Worm (Caenorhabditis elegans): ENCODE measurements around the gene C34H4.2.

C34H4.2 gene

ce11 chrIV:1536316-1536715 is 17.2 kb upstream of the C34H4.2 start, which contains the start of gene K03H6.5:
K03H6.5 (minus strand) TSS chrIV:1536416.
- TF ChIP-seq ref-1 (GFP tag; conservative IDR thresholded peaks at IDR 0.05): no peak
- TF ChIP-seq tab-1 (GFP tag; IDR thresholded peaks at IDR 0.05): no peak
- no peak for TF ChIP-seq ztf-23 (GFP tag; IDR thresholded peaks at IDR 0.05)

ce11 chrIV:1547129-1547528 is 6.4 kb upstream of the C34H4.2 start:
- no peak for TF ChIP-seq flt-1 (GFP tag; IDR thresholded peaks at IDR 0.05)
- no peak for TF ChIP-seq ztf-23 (GFP tag; IDR thresholded peaks at IDR 0.05)
- TF ChIP-seq tab-1 (GFP tag; IDR thresholded peaks at IDR 0.05): no peak
- TF ChIP-seq ref-1 (GFP tag; conservative IDR thresholded peaks at IDR 0.05): no peak
- TF ChIP-seq T22C8.4 (GFP tag; IDR thresholded peaks at IDR 0.05): no peak

- no peak for TF ChIP-seq med-1 (GFP tag; optimal IDR thresholded peaks at IDR 0.05; ENCODE audit: insufficient read depth)
- no peak for TF ChIP-seq ztf-29 (GFP tag; IDR thresholded peaks at IDR 0.05)
- no peak for TF ChIP-seq klf-2 (GFP tag; conservative IDR thresholded peaks at IDR 0.05)
- no peak for TF ChIP-seq tab-1 (GFP tag; IDR thresholded peaks at IDR 0.05)
Observed at ce11 chrIV:1548457-1548861, 5.1 kb upstream of the C34H4.2 start, which contains the start of gene col-107. col-107 (plus strand) TSS chrIV:1548721.

- TF ChIP-seq med-1 (GFP tag; optimal IDR thresholded peaks at IDR 0.05; ENCODE audit: insufficient read depth) (no peak), tab-1 (GFP tag; IDR thresholded peaks at IDR 0.05) (no peak), ref-1 (GFP tag; conservative IDR thresholded peaks at IDR 0.05) (no peak)
Observed at ce11 chrIV:1549095-1550093, 4.2 kb upstream of the C34H4.2 start.

- TF ChIP-seq ztf-29 (GFP tag; IDR thresholded peaks at IDR 0.05) (no peak), ref-1 (GFP tag; conservative IDR thresholded peaks at IDR 0.05) (no peak), med-1 (GFP tag; optimal IDR thresholded peaks at IDR 0.05; ENCODE audit: insufficient read depth) (no peak), tab-1 (GFP tag; IDR thresholded peaks at IDR 0.05) (no peak), klf-2 (GFP tag; conservative IDR thresholded peaks at IDR 0.05) (no peak), flt-1 (GFP tag; IDR thresholded peaks at IDR 0.05) (no peak), T22C8.4 (GFP tag; IDR thresholded peaks at IDR 0.05) (no peak), ztf-23 (GFP tag; IDR thresholded peaks at IDR 0.05) (no peak), cog-1 (tag; optimal IDR thresholded peaks at IDR 0.05) (no peak)
Observed at ce11 chrIV:1550131-1550530, 3.4 kb upstream of the C34H4.2 start, which contains the start of gene C34H4.5. C34H4.5 (minus strand) TSS chrIV:1550231.

- no peak for TF ChIP-seq klf-2 (GFP tag; conservative IDR thresholded peaks at IDR 0.05)
- no peak for TF ChIP-seq med-1 (GFP tag; optimal IDR thresholded peaks at IDR 0.05; ENCODE audit: insufficient read depth)
- no peak for TF ChIP-seq ztf-23 (GFP tag; IDR thresholded peaks at IDR 0.05)
- no peak for TF ChIP-seq T22C8.4 (GFP tag; IDR thresholded peaks at IDR 0.05)
- TF ChIP-seq tab-1 (GFP tag; IDR thresholded peaks at IDR 0.05): no peak
- TF ChIP-seq flt-1 (GFP tag; IDR thresholded peaks at IDR 0.05): no peak
- no peak for TF ChIP-seq ztf-29 (GFP tag; IDR thresholded peaks at IDR 0.05)
- TF ChIP-seq ref-1 (GFP tag; conservative IDR thresholded peaks at IDR 0.05): no peak
- TF ChIP-seq cog-1 (tag; optimal IDR thresholded peaks at IDR 0.05): no peak
Observed at ce11 chrIV:1550578-1550977, 3.0 kb upstream of the C34H4.2 start, which contains the start of gene tag-244. tag-244 (plus strand) TSS chrIV:1550878.

ce11 chrIV:1555021-1555720 is 1.6 kb downstream of the C34H4.2 start, which contains the start of gene C34H4.1:
C34H4.1 (plus strand) TSS chrIV:1555579.
- no peak for TF ChIP-seq ztf-23 (GFP tag; IDR thresholded peaks at IDR 0.05)
- TF ChIP-seq T22C8.4 (GFP tag; IDR thresholded peaks at IDR 0.05): no peak
- TF ChIP-seq flt-1 (GFP tag; IDR thresholded peaks at IDR 0.05): no peak
- TF ChIP-seq ztf-29 (GFP tag; IDR thresholded peaks at IDR 0.05): no peak
- TF ChIP-seq cog-1 (tag; optimal IDR thresholded peaks at IDR 0.05): no peak
- no peak for TF ChIP-seq med-1 (GFP tag; optimal IDR thresholded peaks at IDR 0.05; ENCODE audit: insufficient read depth)
- no peak for TF ChIP-seq klf-2 (GFP tag; conservative IDR thresholded peaks at IDR 0.05)
- TF ChIP-seq tab-1 (GFP tag; IDR thresholded peaks at IDR 0.05): no peak
- no peak for TF ChIP-seq ref-1 (GFP tag; conservative IDR thresholded peaks at IDR 0.05)

ce11 chrIV:1559931-1560330 is 6.4 kb downstream of the C34H4.2 start, which contains the start of gene Y41D4B.17:
Y41D4B.17 (plus strand) TSS chrIV:1560104.
- TF ChIP-seq ztf-29 (GFP tag; IDR thresholded peaks at IDR 0.05) (no peak), med-1 (GFP tag; optimal IDR thresholded peaks at IDR 0.05; ENCODE audit: insufficient read depth) (no peak), klf-2 (GFP tag; conservative IDR thresholded peaks at IDR 0.05) (no peak), flt-1 (GFP tag; IDR thresholded peaks at IDR 0.05) (no peak), ztf-23 (GFP tag; IDR thresholded peaks at IDR 0.05) (no peak), cog-1 (tag; optimal IDR thresholded peaks at IDR 0.05) (no peak), T22C8.4 (GFP tag; IDR thresholded peaks at IDR 0.05) (no peak), tab-1 (GFP tag; IDR thresholded peaks at IDR 0.05) (no peak), ref-1 (GFP tag; conservative IDR thresholded peaks at IDR 0.05) (no peak)

ce11 chrIV:1561884-1562283 is 8.3 kb downstream of the C34H4.2 start, which contains the start of gene hpo-6:
hpo-6 (plus strand) TSS chrIV:1562184.
- TF ChIP-seq med-1 (GFP tag; optimal IDR thresholded peaks at IDR 0.05; ENCODE audit: insufficient read depth): no peak
- no peak for TF ChIP-seq ztf-29 (GFP tag; IDR thresholded peaks at IDR 0.05)
